Worm (Caenorhabditis elegans): ENCODE results near the gene Y25C1A.2.
"Not testable (repeated sequence)": the region's sequence is repeated elsewhere in the genome, so short reads cannot be mapped to it uniquely, and the experiment has no call there.

DNA sequence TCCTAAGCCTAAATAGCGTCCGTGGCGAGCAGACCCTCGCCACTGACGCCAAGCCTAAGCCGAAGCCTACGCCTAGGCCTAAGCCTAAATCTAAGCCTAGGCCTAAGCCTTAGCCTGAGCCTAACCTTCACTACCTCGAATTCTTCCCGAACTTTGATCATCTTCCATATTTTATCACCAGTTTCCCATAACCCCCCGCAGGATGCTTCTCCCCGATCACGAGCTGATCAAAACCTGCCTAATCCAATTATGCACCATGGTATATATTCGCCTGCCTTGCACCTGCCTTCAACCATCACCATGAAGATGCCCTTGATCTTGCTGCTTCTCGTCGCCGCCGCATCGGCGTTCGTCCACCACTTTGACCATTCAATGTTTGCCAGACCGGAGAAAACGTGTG is 14.3 kb downstream of the Y25C1A.2 start, which contains the start of gene ins-31:
- not testable (repeated sequence) for TF ChIP-seq klf-2 (GFP tag; conservative IDR thresholded peaks at IDR 0.05); ztf-29 (GFP tag; IDR thresholded peaks at IDR 0.05); cog-1 (tag; optimal IDR thresholded peaks at IDR 0.05); med-1 (GFP tag; optimal IDR thresholded peaks at IDR 0.05; ENCODE audit: insufficient read depth); T22C8.4 (GFP tag; IDR thresholded peaks at IDR 0.05)
- 0 out of 2 replicates have a peak, but pooled peaks have one; percentile 32 for TF ChIP-seq ztf-23 (GFP tag; IDR thresholded peaks at IDR 0.05)

All from whole organism, midembryonic.